Worm (Caenorhabditis elegans) whole organism, young adult: ENCODE results near the gene nlp-66.
A peak's percentile ranks its signal among the peaks of the same experiment; 100 is the strongest.

ENCODE experiments used
- B0261.1 ChIP-seq: sonication (generic microtip); optimal IDR thresholded peaks from 2 replicates; lab custom pipeline; 2016; ENCODE audit warnings: mild to moderate bottlenecking, missing genetic modification characterization, moderate library complexity, missing compliant biosample characterization
- F39B2.1 ChIP-seq: fragments of 200-800 bp; sonication (Bioruptor generic); IDR thresholded peaks from 2 replicates; pipeline ENCODE4 v1.3.6; 2022; ENCODE audit warnings: missing genetic modification reagents, missing genetic modification characterization, missing compliant biosample characterization
- F49E8.2 ChIP-seq: sonication (generic microtip); optimal IDR thresholded peaks from 3 replicates; lab custom pipeline; 2017; ENCODE audit warnings: missing genetic modification characterization, mild to moderate bottlenecking, missing compliant biosample characterization, antibody characterized with exemption, moderate library complexity; ENCODE audit not compliant: insufficient read depth
- F52B5.7 ChIP-seq: sonication (generic microtip); optimal IDR thresholded peaks from 2 replicates; lab custom pipeline; 2016; ENCODE audit warnings: mild to moderate bottlenecking, missing genetic modification characterization, missing compliant biosample characterization
- F55B11.4 ChIP-seq: sonication (generic microtip); optimal IDR thresholded peaks from 2 replicates; lab custom pipeline; 2016; ENCODE audit warnings: missing compliant biosample characterization, missing genetic modification characterization, borderline replicate concordance; ENCODE audit not compliant: insufficient read depth
- K12H6.12 ChIP-seq: fragments of 200-800 bp; sonication (Bioruptor generic); optimal IDR thresholded peaks from 2 replicates; lab custom pipeline; 2018; ENCODE audit warnings: mild to moderate bottlenecking, missing genetic modification characterization, missing compliant biosample characterization
- Y53G8AR.9 ChIP-seq: fragments of 200-800 bp; sonication (Bioruptor generic); conservative IDR thresholded peaks from 2 replicates; pipeline ENCODE4 v1.3.6; 2022; ENCODE audit warnings: missing genetic modification reagents, missing genetic modification characterization, missing compliant biosample characterization
- Y56A3A.18 ChIP-seq: fragments of 200-800 bp; sonication (Bioruptor generic); IDR thresholded peaks from 2 replicates; pipeline ENCODE4 v1.3.6; 2022; ENCODE audit warnings: missing genetic modification reagents, missing genetic modification characterization, missing compliant biosample characterization
- Y79H2A.3 ChIP-seq: fragments of 200-800 bp; sonication (Bioruptor generic); conservative IDR thresholded peaks from 2 replicates; pipeline ENCODE4 v1.3.6; 2022; ENCODE audit warnings: missing genetic modification reagents, missing genetic modification characterization, missing compliant biosample characterization
- ama-1 ChIP-seq, 3 experiments: fragments of 150-350 bp in 1 of 3; sonication (generic microtip) in 2 of 3; optimal IDR thresholded peaks; 2 replicates each; lab custom pipeline; 2014 to 2018; ENCODE audit warnings: missing biosample characterization in 2 of 3, missing genetic modification characterization in 2 of 3, missing genetic modification reagents in 2 of 3
- cebp-1 ChIP-seq, 2 experiments: fragments of 200-800 bp in 1 of 2; sonication (Bioruptor generic) in 1 of 2; sonication (generic microtip) in 1 of 2; IDR thresholded peaks in 1 of 2; optimal IDR thresholded peaks in 1 of 2; 2 replicates each; pipeline versions ENCODE4 v1.3.6 to Lab custom; 2017 to 2022; ENCODE audit warnings: missing compliant biosample characterization in 2 of 2, missing genetic modification characterization in 2 of 2, mild to moderate bottlenecking in 1 of 2, missing genetic modification reagents in 1 of 2, moderate library complexity in 1 of 2
- cebp-2 ChIP-seq: fragments of 200-800 bp; sonication (Bioruptor generic); IDR thresholded peaks from 2 replicates; pipeline ENCODE4 v1.3.6; 2022; ENCODE audit warnings: missing genetic modification characterization, missing compliant biosample characterization
- ceh-100 ChIP-seq: fragments of 200-800 bp; sonication (Bioruptor generic); IDR thresholded peaks from 2 replicates; pipeline ENCODE4 v1.3.6; 2022; ENCODE audit warnings: missing genetic modification reagents, missing genetic modification characterization, missing compliant biosample characterization
- ceh-27 ChIP-seq: fragments of 200-800 bp; sonication (Bioruptor generic); optimal IDR thresholded peaks from 2 replicates; lab custom pipeline; 2018; ENCODE audit warnings: mild to moderate bottlenecking, missing genetic modification characterization, moderate library complexity, missing compliant biosample characterization
- ceh-40 ChIP-seq: fragments of 200-800 bp; sonication (Bioruptor generic); IDR thresholded peaks from 2 replicates; pipeline ENCODE4 v1.3.6; 2022; ENCODE audit warnings: missing genetic modification characterization, missing compliant biosample characterization
- ceh-79 ChIP-seq: sonication (generic microtip); optimal IDR thresholded peaks from 2 replicates; lab custom pipeline; 2017; ENCODE audit warnings: mild to moderate bottlenecking, missing genetic modification characterization, missing compliant biosample characterization
- die-1 ChIP-seq: sonication (generic microtip); optimal IDR thresholded peaks from 2 replicates; lab custom pipeline; 2016; ENCODE audit warnings: missing genotype, mild to moderate bottlenecking, missing genetic modification characterization, missing compliant biosample characterization
- dox-1 ChIP-seq: fragments of 200-800 bp; sonication (Bioruptor generic); IDR thresholded peaks from 2 replicates; pipeline ENCODE4 v1.3.6; 2022; ENCODE audit warnings: missing genetic modification reagents, missing genetic modification characterization, missing compliant biosample characterization
- dpff-1 ChIP-seq: sonication (generic microtip); optimal IDR thresholded peaks from 2 replicates; lab custom pipeline; 2017; ENCODE audit warnings: mild to moderate bottlenecking, missing genetic modification characterization, missing compliant biosample characterization
- efl-1 ChIP-seq: fragments of 150-350 bp; optimal IDR thresholded peaks from 2 replicates; lab custom pipeline; 2014; ENCODE audit warnings: missing biosample characterization, missing genetic modification reagents, missing genetic modification characterization
- egrh-3 ChIP-seq: fragments of 200-800 bp; sonication (Bioruptor generic); IDR thresholded peaks from 2 replicates; pipeline ENCODE4 v1.3.6; 2022; ENCODE audit warnings: missing genetic modification reagents, missing genetic modification characterization, missing compliant biosample characterization
- ets-4 ChIP-seq: fragments of 200-800 bp; sonication (Bioruptor generic); optimal IDR thresholded peaks from 2 replicates; lab custom pipeline; 2018; ENCODE audit warnings: mild to moderate bottlenecking, missing genetic modification characterization, missing compliant biosample characterization
- fkh-3 ChIP-seq: sonication (generic microtip); optimal IDR thresholded peaks from 2 replicates; lab custom pipeline; 2016; ENCODE audit warnings: mild to moderate bottlenecking, missing genetic modification characterization, missing compliant biosample characterization
- hlh-26 ChIP-seq: fragments of 200-800 bp; sonication (Bioruptor generic); conservative IDR thresholded peaks from 2 replicates; pipeline ENCODE4 v1.3.6; 2022; ENCODE audit warnings: missing genetic modification reagents, missing genetic modification characterization, missing compliant biosample characterization
- hsf-1 ChIP-seq: fragments of 200-800 bp; sonication (Bioruptor generic); IDR thresholded peaks from 2 replicates; pipeline ENCODE4 v1.3.6; 2022; ENCODE audit warnings: missing genetic modification reagents, missing genetic modification characterization, missing compliant biosample characterization
- lag-1 ChIP-seq: fragments of 200-800 bp; sonication (Bioruptor generic); IDR thresholded peaks from 2 replicates; pipeline ENCODE4 v1.3.6; 2022; ENCODE audit warnings: missing genetic modification reagents, missing genetic modification characterization, missing compliant biosample characterization
- let-607 ChIP-seq, 2 experiments: fragments of 200-800 bp in 1 of 2; sonication (Bioruptor generic) in 1 of 2; sonication (generic microtip) in 1 of 2; optimal IDR thresholded peaks; 2 replicates each; lab custom pipeline; 2016 to 2018; ENCODE audit warnings: mild to moderate bottlenecking in 2 of 2, missing compliant biosample characterization in 2 of 2, missing genetic modification characterization in 2 of 2, moderate library complexity in 2 of 2, missing genotype in 1 of 2
- lin-26 ChIP-seq: fragments of 200-800 bp; sonication (Bioruptor generic); IDR thresholded peaks from 2 replicates; pipeline ENCODE4 v1.3.6; 2022; ENCODE audit warnings: missing genetic modification reagents, missing genetic modification characterization, missing compliant biosample characterization
- lin-40 ChIP-seq: sonication (generic microtip); optimal IDR thresholded peaks from 2 replicates; lab custom pipeline; 2016; ENCODE audit warnings: missing genetic modification characterization, mild to moderate bottlenecking, missing compliant biosample characterization, missing genotype, missing genetic modification reagents
- madf-3 ChIP-seq: fragments of 200-800 bp; sonication (Bioruptor generic); IDR thresholded peaks from 2 replicates; pipeline ENCODE4 v1.3.6; 2022; ENCODE audit warnings: missing genetic modification reagents, missing genetic modification characterization, missing compliant biosample characterization
- nhr-120 ChIP-seq: fragments of 200-800 bp; sonication (Bioruptor generic); IDR thresholded peaks from 2 replicates; pipeline ENCODE4 v1.3.6; 2022; ENCODE audit warnings: missing genetic modification characterization, missing compliant biosample characterization
- nhr-80 ChIP-seq: sonication (generic microtip); optimal IDR thresholded peaks from 2 replicates; lab custom pipeline; 2016; ENCODE audit warnings: missing genetic modification characterization, missing compliant biosample characterization
- nhr-90 ChIP-seq: sonication (generic microtip); optimal IDR thresholded peaks from 2 replicates; lab custom pipeline; 2016; ENCODE audit warnings: missing genotype, mild to moderate bottlenecking, missing genetic modification characterization, missing compliant biosample characterization
- pha-4 ChIP-seq: fragments of 150-350 bp; sonication (generic microtip); optimal IDR thresholded peaks from 2 replicates; lab custom pipeline; 2014; ENCODE audit warnings: missing biosample characterization, missing genetic modification reagents, missing genetic modification characterization
- repo-1 ChIP-seq: sonication (generic microtip); optimal IDR thresholded peaks from 2 replicates; lab custom pipeline; 2017; ENCODE audit warnings: mild to moderate bottlenecking, missing genetic modification characterization, missing compliant biosample characterization
- snpc-1.3 ChIP-seq: sonication (generic microtip); optimal IDR thresholded peaks from 2 replicates; lab custom pipeline; 2017; ENCODE audit warnings: missing genetic modification characterization, mild to moderate bottlenecking, missing compliant biosample characterization, antibody characterized with exemption, moderate library complexity, missing genotype, missing genetic modification reagents; ENCODE audit not compliant: insufficient read depth
- tbp1 ChIP-seq: fragments of 200-800 bp; sonication (Bioruptor generic); optimal IDR thresholded peaks from 2 replicates; lab custom pipeline; 2018; ENCODE audit warnings: mild to moderate bottlenecking, missing genetic modification characterization, missing compliant biosample characterization
- tbx-9 ChIP-seq: sonication (generic microtip); optimal IDR thresholded peaks from 2 replicates; lab custom pipeline; 2016; ENCODE audit warnings: borderline replicate concordance, missing genetic modification characterization, inconsistent platforms, missing compliant biosample characterization
- tlf-1 ChIP-seq: fragments of 200-800 bp; sonication (Bioruptor generic); optimal IDR thresholded peaks from 2 replicates; lab custom pipeline; 2018; ENCODE audit warnings: mild to moderate bottlenecking, missing genetic modification characterization, missing compliant biosample characterization
- unc-62 ChIP-seq: fragments of 150-350 bp; optimal IDR thresholded peaks from 2 replicates; lab custom pipeline; 2014; ENCODE audit warnings: missing biosample characterization, missing genetic modification reagents, missing genetic modification characterization
- ztf-18 ChIP-seq: sonication (generic microtip); optimal IDR thresholded peaks from 2 replicates; lab custom pipeline; 2016; ENCODE audit warnings: missing genotype, mild to moderate bottlenecking, missing genetic modification characterization, missing compliant biosample characterization
- ztf-26 ChIP-seq: sonication (generic microtip); optimal IDR thresholded peaks from 2 replicates; lab custom pipeline; 2017; ENCODE audit warnings: missing genetic modification characterization, missing compliant biosample characterization
- ztf-28 ChIP-seq: fragments of 200-800 bp; sonication (Bioruptor generic); IDR thresholded peaks from 2 replicates; pipeline ENCODE4 v1.3.6; 2022; ENCODE audit warnings: missing genetic modification reagents, missing genetic modification characterization, missing compliant biosample characterization

Gene nlp-66

ce11 chrX:11095480-11095879 is 21.1 kb downstream of the nlp-66 start (continued):
- TF ChIP-seq lin-40 (tag; lab: Kevin White, UChicago) (peak; percentile 96), ets-4 (GFP tag; lab: Kevin White, UChicago) (peak; percentile 81), ceh-27 (GFP tag; lab: Kevin White, UChicago) (peak; percentile 82), repo-1 (tag; lab: Kevin White, UChicago) (peak; percentile 89), nhr-80 (tag; lab: Kevin White, UChicago) (peak; percentile 45), F39B2.1 (GFP tag; lab: Robert Waterston, UW) (peak; percentile 70; the same call in 1 of the 2 replicates), ceh-40 (GFP tag; lab: Robert Waterston, UW) (no peak), snpc-1.3 (tag; lab: Kevin White, UChicago) (peak; percentile 21)

- TF ChIP-seq F52B5.7 (tag; lab: Kevin White, UChicago) (peak; percentile 99), madf-3 (GFP tag; lab: Robert Waterston, UW) (peak; percentile 86; the same call in 1 of the 2 replicates), tlf-1 (GFP tag; lab: Kevin White, UChicago) (peak; percentile 99), Y56A3A.18 (peak; percentile 100), lin-26 (GFP tag; lab: Robert Waterston, UW) (peak; percentile 89), fkh-3 (peak; percentile 69), let-607 (tag; optimal IDR thresholded peaks at IDR 0.05; lab: Kevin White, UChicago) (peak; percentile 61 to 96), lin-40 (tag; lab: Kevin White, UChicago) (peak; percentile 100), dpff-1 (peak; percentile 97), ceh-100 (GFP tag; lab: Robert Waterston, UW) (peak; percentile 79), F55B11.4 (no peak), ama-1 (optimal IDR thresholded peaks at IDR 0.05; lab: Kevin White, UChicago) (no peak), ama-1 (GFP tag; optimal IDR thresholded peaks at IDR 0.05; lab: Kevin White, UChicago) (peak in 1 of 2 experiments; percentile 93), tbp1 (GFP tag; lab: Kevin White, UChicago) (peak; percentile 82), pha-4 (tag; lab: Kevin White, UChicago) (peak; percentile 98), die-1 (tag; lab: Kevin White, UChicago) (peak; percentile 74), ztf-18 (tag; lab: Kevin White, UChicago) (peak; percentile 80), B0261.1 (peak; percentile 68), nhr-90 (peak; percentile 95), cebp-1 (GFP tag; IDR thresholded peaks at IDR 0.05; lab: Robert Waterston, UW) (peak; percentile 80), cebp-1 (tag; optimal IDR thresholded peaks at IDR 0.05; lab: Kevin White, UChicago) (peak; percentile 98), ztf-26 (tag; lab: Kevin White, UChicago) (peak; percentile 100), dox-1 (GFP tag; lab: Robert Waterston, UW) (peak; percentile 99), hsf-1 (GFP tag; lab: Robert Waterston, UW) (peak; percentile 71), ceh-79 (tag; lab: Kevin White, UChicago) (peak; percentile 89), Y53G8AR.9 (GFP tag; lab: Robert Waterston, UW) (peak; percentile 100), nhr-120 (peak; percentile 98), egrh-3 (no peak; the same call in none of the 2 replicates), ets-4 (GFP tag; lab: Kevin White, UChicago) (peak; percentile 96), F39B2.1 (GFP tag; lab: Robert Waterston, UW) (peak; percentile 46; the same call in 1 of the 2 replicates), ztf-28 (GFP tag; lab: Robert Waterston, UW) (peak; percentile 59; the same call in 1 of the 2 replicates), F49E8.2 (tag; lab: Kevin White, UChicago) (no peak), K12H6.12 (tag; lab: Kevin White, UChicago) (peak; percentile 99), unc-62 (GFP tag; lab: Kevin White, UChicago) (peak; percentile 78), lag-1 (GFP tag; lab: Robert Waterston, UW) (peak; percentile 98), ceh-40 (GFP tag; lab: Robert Waterston, UW) (peak; percentile 91), tbx-9 (tag; lab: Kevin White, UChicago) (peak; percentile 55), efl-1 (no peak), cebp-2 (GFP tag; lab: Robert Waterston, UW) (peak; percentile 99), hlh-26 (no peak), Y79H2A.3 (GFP tag; lab: Robert Waterston, UW) (no peak)
Measured at ce11 chrX:11093985-11094593, 22.5 kb downstream of the nlp-66 start.
